Fruit fly (Drosophila melanogaster): ENCODE data around the gene CG14073.

dm6 chr3L:18765657-18766592, 54.5 kb downstream of the CG14073 start:
- TF ChIP-seq CTCF (GFP tag; optimal IDR thresholded peaks at IDR 0.05): peak; percentile 17
- TF ChIP-seq Blimp-1 (GFP tag; optimal IDR thresholded peaks at IDR 0.05): peak; percentile 100
- peak; percentile 53 for TF ChIP-seq Spps (tag; optimal IDR thresholded peaks at IDR 0.05)
- peak; percentile 11; the same call in 1 of the 3 replicates for TF ChIP-seq HLH4C (GFP tag; IDR thresholded peaks at IDR 0.05; ENCODE audit: partially characterized antibody)
- no peak for TF ChIP-seq usp (GFP tag; optimal IDR thresholded peaks at IDR 0.05)
- no peak for TF ChIP-seq schlank (tag; optimal IDR thresholded peaks at IDR 0.05)

All from whole organism, embryonic.